Worm (Caenorhabditis elegans) whole organism, L3 larva: ENCODE results near the gene zyg-11.

Experiments used
- R02D3.7 ChIP-seq: fragments of 150-350 bp; optimal IDR thresholded peaks from 2 replicates; lab custom pipeline; 2014; ENCODE audit warnings: missing biosample characterization, missing genetic modification characterization
- aly-2 ChIP-seq: fragments of 150-350 bp; optimal IDR thresholded peaks from 2 replicates; lab custom pipeline; 2014; ENCODE audit warnings: missing biosample characterization, missing genetic modification characterization
- ama-1 ChIP-seq: fragments of 150-350 bp; optimal IDR thresholded peaks from 2 replicates; lab custom pipeline; 2018
- ceh-16 ChIP-seq: sonication (generic microtip); optimal IDR thresholded peaks from 2 replicates; lab custom pipeline; 2017; ENCODE audit warnings: missing biosample characterization, missing genetic modification characterization
- ceh-28 ChIP-seq: fragments of 150-350 bp; optimal IDR thresholded peaks from 2 replicates; lab custom pipeline; 2014; ENCODE audit warnings: missing biosample characterization, missing genetic modification reagents, missing genetic modification characterization
- ceh-9 ChIP-seq: sonication (generic microtip); optimal IDR thresholded peaks from 2 replicates; lab custom pipeline; 2018; ENCODE audit warnings: missing biosample characterization, missing genetic modification characterization
- daf-12 ChIP-seq: fragments of 150-350 bp; optimal IDR thresholded peaks from 2 replicates; lab custom pipeline; 2014; ENCODE audit warnings: missing biosample characterization, missing genetic modification reagents, missing genetic modification characterization
- egl-27 ChIP-seq: sonication (generic microtip); optimal IDR thresholded peaks from 4 replicates; lab custom pipeline; 2017; ENCODE audit warnings: missing biosample characterization, missing genetic modification reagents, missing genetic modification characterization
- egl-5 ChIP-seq: fragments of 150-350 bp; optimal IDR thresholded peaks from 2 replicates; lab custom pipeline; 2017; ENCODE audit warnings: missing biosample characterization, missing genetic modification reagents, missing genetic modification characterization, inconsistent platforms
- elt-2 ChIP-seq: sonication (generic microtip); optimal IDR thresholded peaks from 2 replicates; lab custom pipeline; 2016; ENCODE audit warnings: missing genetic modification reagents, mild to moderate bottlenecking, missing genetic modification characterization, missing compliant biosample characterization
- elt-3 ChIP-seq, 3 experiments: fragments of 150-350 bp in 1 of 3; sonication (generic microtip) in 2 of 3; optimal IDR thresholded peaks; 2 replicates in 2 of 3; 4 replicates in 1 of 3; lab custom pipeline; 2014 to 2017; ENCODE audit warnings: missing biosample characterization in 3 of 3, missing genetic modification characterization in 3 of 3
- eor-1 ChIP-seq, 2 experiments: fragments of 150-350 bp; optimal IDR thresholded peaks; 2 replicates each; lab custom pipeline; 2014 to 2018; ENCODE audit warnings: missing biosample characterization in 2 of 2, missing genetic modification characterization in 2 of 2
- hmg-11 ChIP-seq: sonication (generic microtip); optimal IDR thresholded peaks from 2 replicates; lab custom pipeline; 2016; ENCODE audit warnings: missing genetic modification characterization, missing compliant biosample characterization
- lin-15B ChIP-seq: fragments of 150-350 bp; optimal IDR thresholded peaks from 2 replicates; lab custom pipeline; 2014; ENCODE audit warnings: missing biosample characterization, missing genetic modification characterization
- lin-39 ChIP-seq: fragments of 150-350 bp; optimal IDR thresholded peaks from 2 replicates; lab custom pipeline; 2018; ENCODE audit warnings: missing biosample characterization, missing genetic modification reagents, missing genetic modification characterization
- lsy-12 ChIP-seq: sonication (generic microtip); optimal IDR thresholded peaks from 2 replicates; lab custom pipeline; 2016; ENCODE audit warnings: mild to moderate bottlenecking, missing genetic modification characterization, missing compliant biosample characterization
- mdl-1 ChIP-seq: fragments of 150-350 bp; optimal IDR thresholded peaks from 2 replicates; lab custom pipeline; 2014; ENCODE audit warnings: missing biosample characterization, missing genetic modification characterization
- nhr-23 ChIP-seq: fragments of 150-350 bp; optimal IDR thresholded peaks from 2 replicates; lab custom pipeline; 2014; ENCODE audit warnings: missing biosample characterization, missing genetic modification reagents, missing genetic modification characterization
- nhr-28 ChIP-seq: fragments of 150-350 bp; optimal IDR thresholded peaks from 2 replicates; lab custom pipeline; 2014; ENCODE audit warnings: missing biosample characterization, missing genetic modification characterization
- nhr-43 ChIP-seq: sonication (generic microtip); optimal IDR thresholded peaks from 2 replicates; lab custom pipeline; 2016; ENCODE audit warnings: mild to moderate bottlenecking, missing genetic modification characterization, missing compliant biosample characterization; ENCODE audit not compliant: poor library complexity, severe bottlenecking
- nhr-67 ChIP-seq: fragments of 150-350 bp; optimal IDR thresholded peaks from 2 replicates; lab custom pipeline; 2014; ENCODE audit warnings: missing biosample characterization, missing genetic modification characterization
- nhr-76 ChIP-seq: fragments of 150-350 bp; sonication (generic microtip); optimal IDR thresholded peaks from 5 replicates; lab custom pipeline; 2014; ENCODE audit warnings: missing biosample characterization, missing genetic modification characterization
- nhr-77 ChIP-seq: fragments of 150-350 bp; optimal IDR thresholded peaks from 2 replicates; lab custom pipeline; 2014; ENCODE audit warnings: missing biosample characterization, missing genetic modification characterization
- pha-4 ChIP-seq: fragments of 150-350 bp; optimal IDR thresholded peaks from 2 replicates; lab custom pipeline; 2014; ENCODE audit warnings: missing biosample characterization, missing genetic modification reagents, missing genetic modification characterization
- pqm-1 ChIP-seq: fragments of 150-350 bp; optimal IDR thresholded peaks from 2 replicates; lab custom pipeline; 2017; ENCODE audit warnings: missing biosample characterization, missing genetic modification characterization, inconsistent platforms
- sea-2 ChIP-seq: fragments of 150-350 bp; sonication (generic microtip); optimal IDR thresholded peaks from 4 replicates; lab custom pipeline; 2014; ENCODE audit warnings: missing biosample characterization, missing genetic modification reagents, missing genetic modification characterization
- tbx-2 ChIP-seq: sonication (generic microtip); optimal IDR thresholded peaks from 2 replicates; lab custom pipeline; 2016; ENCODE audit warnings: mild to moderate bottlenecking, missing genetic modification characterization, missing compliant biosample characterization
- unc-62 ChIP-seq: fragments of 150-350 bp; sonication (generic microtip); optimal IDR thresholded peaks from 4 replicates; lab custom pipeline; 2014; ENCODE audit warnings: missing biosample characterization, missing genetic modification reagents, missing genetic modification characterization
- ztf-4 ChIP-seq: fragments of 150-350 bp; optimal IDR thresholded peaks from 2 replicates; lab custom pipeline; 2014; ENCODE audit warnings: missing biosample characterization, missing genetic modification characterization

Gene zyg-11

DNA sequence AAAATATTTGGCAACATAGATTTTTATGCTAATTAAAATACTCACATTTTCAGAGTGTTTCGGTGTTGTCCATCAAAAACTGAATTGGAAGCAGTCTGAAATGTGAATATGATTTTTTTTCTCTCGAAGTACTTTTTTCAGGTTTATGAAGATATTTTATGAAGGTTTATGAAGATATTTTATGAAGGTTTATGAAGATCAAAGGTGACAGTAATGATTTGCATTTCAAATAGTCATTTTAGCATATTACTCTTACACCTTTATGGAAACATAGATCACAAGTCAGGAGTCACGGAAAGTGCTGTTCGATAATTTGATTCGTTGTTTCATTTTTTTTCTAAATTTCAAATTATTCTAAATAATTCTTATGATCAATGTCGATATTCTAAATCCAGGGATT is 13.3 kb upstream of the zyg-11 start, which contains the start of gene pgp-11:
Gene pgp-11 (minus strand): TSS at position 101 of the 400 bp plus-strand sequence.
- TF ChIP-seq egl-27 (tag; lab: Kevin White, UChicago) (no peak), nhr-43 (tag; lab: Kevin White, UChicago) (no peak)

DNA sequence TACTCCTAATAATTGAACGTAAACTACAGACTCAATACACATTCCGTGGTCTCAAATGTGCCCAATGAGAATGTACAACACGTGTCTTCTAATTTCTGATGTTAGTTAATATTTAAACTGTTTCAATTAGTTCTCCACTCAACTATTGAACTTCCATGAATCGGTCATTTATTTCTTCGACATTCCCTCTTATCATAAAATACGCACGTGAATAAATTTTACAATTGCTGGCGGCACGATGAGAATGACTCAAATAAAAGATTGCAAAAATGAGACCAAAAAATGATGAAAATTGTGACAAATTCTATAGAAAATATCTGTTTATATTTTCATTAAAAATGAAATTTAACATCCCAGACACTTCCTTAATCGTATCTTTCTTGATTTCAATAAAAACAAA is 12.7 kb upstream of the zyg-11 start:
- TF ChIP-seq pqm-1 (tag; lab: Kevin White, UChicago): peak; percentile 70
- TF ChIP-seq R02D3.7 (tag; lab: Kevin White, UChicago): no peak
- TF ChIP-seq elt-2: peak; percentile 27
- TF ChIP-seq lin-15B (tag; lab: Kevin White, UChicago): no peak
- TF ChIP-seq ztf-4 (tag; lab: Kevin White, UChicago): no peak

DNA sequence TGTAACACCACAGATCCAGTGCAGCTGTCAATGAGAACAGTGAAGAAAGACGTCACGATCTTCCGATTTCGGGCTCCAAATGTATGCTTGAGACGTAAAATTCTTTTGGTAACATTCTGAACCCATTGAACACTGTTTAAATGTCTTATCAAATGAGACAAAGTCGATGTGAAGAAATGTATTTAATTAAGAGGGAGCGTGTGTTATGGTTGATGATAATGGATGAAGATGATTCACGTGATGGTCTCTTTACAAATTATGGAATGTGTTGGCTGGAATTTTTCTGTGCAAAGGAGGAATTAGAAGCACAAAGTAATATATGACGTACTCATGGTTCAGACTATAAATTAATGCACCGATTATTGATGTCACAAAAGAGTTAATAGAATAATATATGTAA is 10.5 kb upstream of the zyg-11 start:
- TF ChIP-seq unc-62 (GFP tag; lab: Kevin White, UChicago) (no peak), ceh-28 (tag; lab: Kevin White, UChicago) (no peak), elt-2 (peak; percentile 3), hmg-11 (tag; lab: Kevin White, UChicago) (no peak), nhr-43 (tag; lab: Kevin White, UChicago) (no peak), ceh-16 (tag; lab: Kevin White, UChicago) (no peak), pqm-1 (tag; lab: Kevin White, UChicago) (peak; percentile 67), nhr-76 (no peak), nhr-28 (no peak), mdl-1 (tag; lab: Kevin White, UChicago) (no peak), lsy-12 (tag; lab: Kevin White, UChicago) (no peak), tbx-2 (no peak), pha-4 (tag; lab: Kevin White, UChicago) (no peak), lin-39 (no peak)

DNA sequence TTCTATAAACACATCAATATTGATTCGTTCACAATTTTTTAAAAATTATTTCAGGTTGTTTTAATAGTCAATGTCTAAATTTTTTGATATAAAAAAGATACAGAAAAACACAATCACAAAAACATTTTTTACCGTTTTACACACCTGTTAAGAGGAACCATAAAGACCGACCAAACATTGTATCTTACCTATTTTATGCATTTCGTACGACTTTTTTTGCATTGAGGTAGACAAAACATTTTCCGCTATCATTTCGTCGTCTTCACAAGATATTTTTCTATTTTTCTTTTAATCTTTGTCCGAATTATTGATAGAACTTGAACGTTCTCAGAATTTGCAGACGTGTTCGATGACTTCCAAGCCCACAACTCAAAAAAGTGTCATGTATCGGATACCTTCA is 9.1 kb upstream of the zyg-11 start, which contains the start of gene glna-2:
Gene glna-2 (plus strand): TSS at position 301 of the 400 bp plus-strand sequence.
- TF ChIP-seq nhr-67 (tag; lab: Kevin White, UChicago) (no peak), aly-2 (tag; lab: Kevin White, UChicago) (no peak), unc-62 (GFP tag; lab: Kevin White, UChicago) (no peak), egl-5 (tag; lab: Kevin White, UChicago) (no peak), nhr-23 (tag; lab: Kevin White, UChicago) (no peak), pqm-1 (tag; lab: Kevin White, UChicago) (no peak), lin-15B (tag; lab: Kevin White, UChicago) (no peak), nhr-77 (tag; lab: Kevin White, UChicago) (no peak), elt-3 (tag; optimal IDR thresholded peaks at IDR 0.05; lab: Kevin White, UChicago) (no peak), eor-1 (tag; optimal IDR thresholded peaks at IDR 0.05; lab: Kevin White, UChicago) (no peak), nhr-43 (tag; lab: Kevin White, UChicago) (no peak), ceh-9 (tag; lab: Kevin White, UChicago) (no peak), daf-12 (tag; lab: Kevin White, UChicago) (no peak)

DNA sequence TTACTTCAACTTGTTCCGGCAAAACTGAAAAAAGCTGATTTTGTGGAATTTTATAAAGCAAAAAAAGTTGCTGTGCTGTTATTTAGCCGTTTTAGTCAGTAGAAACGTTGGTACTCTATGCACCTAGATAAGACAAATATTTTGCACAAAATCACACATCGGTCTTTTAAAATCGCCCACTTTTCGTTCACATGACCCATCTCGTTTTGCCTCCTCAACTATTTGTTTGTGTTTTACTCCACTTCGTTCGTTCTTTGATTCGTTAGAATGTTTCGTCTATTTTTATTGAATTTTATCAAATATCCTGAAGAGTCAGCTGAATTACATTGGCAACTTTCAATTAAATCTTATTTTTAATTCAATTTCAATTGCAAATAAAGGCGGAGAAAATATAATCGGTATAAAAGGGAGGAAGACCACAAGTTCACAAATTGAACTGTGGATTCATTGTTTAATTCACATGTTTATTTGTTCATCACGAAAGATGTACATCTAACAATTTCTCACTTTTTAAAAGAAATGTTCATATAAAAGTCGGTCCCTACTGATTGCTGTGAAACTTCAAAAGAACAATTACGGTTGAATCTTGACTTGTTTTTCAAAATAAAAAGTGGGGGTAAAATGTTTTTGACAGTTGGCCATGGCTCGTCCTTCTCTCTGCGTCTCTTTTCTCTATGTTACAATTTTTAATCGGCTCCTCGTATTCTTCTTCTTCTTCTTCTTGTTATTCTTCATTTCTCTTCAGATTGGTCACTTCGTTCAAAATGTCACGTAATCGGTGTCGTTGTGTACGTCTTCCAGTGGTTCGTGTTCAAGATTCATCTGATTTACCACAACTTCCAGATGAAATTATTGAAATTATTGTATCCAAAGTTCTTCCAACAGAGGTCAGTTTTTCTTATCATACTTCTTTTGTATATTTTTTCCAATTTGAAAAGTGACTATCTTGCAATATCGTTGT is 5.1 kb upstream of the zyg-11 start, which contains the start of gene DH11.2:
Gene DH11.2 (plus strand): TSS at position 746 of the 961 bp plus-strand sequence.
- TF ChIP-seq sea-2 (GFP tag; lab: Kevin White, UChicago): no peak
- TF ChIP-seq elt-2: peak; percentile 29
- no peak for TF ChIP-seq ceh-16 (tag; lab: Kevin White, UChicago)
- no peak for TF ChIP-seq nhr-23 (tag; lab: Kevin White, UChicago)
- TF ChIP-seq pqm-1 (tag; lab: Kevin White, UChicago): peak; percentile 65
- peak; percentile 76 for TF ChIP-seq pha-4 (tag; lab: Kevin White, UChicago)
- peak; percentile 56 for TF ChIP-seq ama-1 (lab: Kevin White, UChicago)
- no peak for TF ChIP-seq nhr-76
